Worm (Caenorhabditis elegans): ENCODE measurements around the gene par-5.

par-5 gene

ce11 chrIV:11871083-11871482, 49.4 kb upstream of the par-5 start (continued):
- TF ChIP-seq daf-16 (GFP tag; optimal IDR thresholded peaks at IDR 0.05), result no peak
- TF ChIP-seq daf-16 (tag; optimal IDR thresholded peaks at IDR 0.05), result no peak
- no peak for TF ChIP-seq jun-1 (tag; optimal IDR thresholded peaks at IDR 0.05)
- no peak for TF ChIP-seq lin-15B (tag; optimal IDR thresholded peaks at IDR 0.05)
- no peak for TF ChIP-seq nhr-48 (tag; optimal IDR thresholded peaks at IDR 0.05)
- peak; percentile 67 for TF ChIP-seq rbr-2 (tag; optimal IDR thresholded peaks at IDR 0.05)
- TF ChIP-seq nhr-11 (tag; optimal IDR thresholded peaks at IDR 0.05), result peak; percentile 33
- TF ChIP-seq zfp-2 (tag; optimal IDR thresholded peaks at IDR 0.05), result no peak
- TF ChIP-seq ceh-20 (GFP tag; IDR thresholded peaks at IDR 0.05), result 0 out of 2 replicates have a peak, but pooled peaks have one; percentile 26
- no peak for TF ChIP-seq zag-1 (tag; optimal IDR thresholded peaks at IDR 0.05)
- TF ChIP-seq Y5F2A.4 (GFP tag; optimal IDR thresholded peaks at IDR 0.05), result no peak
- TF ChIP-seq egl-27 (tag; optimal IDR thresholded peaks at IDR 0.05), result no peak
- no peak for TF ChIP-seq daf-8 (GFP tag; IDR thresholded peaks at IDR 0.05)
- TF ChIP-seq dmd-9 (GFP tag; IDR thresholded peaks at IDR 0.05), result no peak
- TF ChIP-seq hlh-30 (tag; optimal IDR thresholded peaks at IDR 0.05; ENCODE audit: insufficient read depth), result peak; percentile 15
- TF ChIP-seq nhr-10 (tag; optimal IDR thresholded peaks at IDR 0.05), result no peak
- no peak for TF ChIP-seq cey-2 (tag; optimal IDR thresholded peaks at IDR 0.05; ENCODE audit: borderline replicate concordance, insufficient read depth)
- TF ChIP-seq ces-1 (GFP tag; optimal IDR thresholded peaks at IDR 0.05), result no peak
- TF ChIP-seq mep-1 (tag; optimal IDR thresholded peaks at IDR 0.05), result peak; percentile 35
- TF ChIP-seq nhr-102 (tag; optimal IDR thresholded peaks at IDR 0.05), result no peak
- TF ChIP-seq T26A8.4 (GFP tag; IDR thresholded peaks at IDR 0.05), result no peak
- TF ChIP-seq F44E2.7 (GFP tag; IDR thresholded peaks at IDR 0.05), result no peak
- TF ChIP-seq madf-9 (GFP tag; conservative IDR thresholded peaks at IDR 0.05), result no peak
- TF ChIP-seq duxl-1 (tag; optimal IDR thresholded peaks at IDR 0.05; ENCODE audit: poor library complexity), result no peak
- no peak for TF ChIP-seq unc-39 (tag; optimal IDR thresholded peaks at IDR 0.05)
- no peak for TF ChIP-seq dve-1 (tag; optimal IDR thresholded peaks at IDR 0.05; ENCODE audit: insufficient read depth)
- no peak for TF ChIP-seq mxl-2 (GFP tag; conservative IDR thresholded peaks at IDR 0.05)
- TF ChIP-seq spr-3 (GFP tag; optimal IDR thresholded peaks at IDR 0.05), result no peak
- TF ChIP-seq ceh-82 (tag; optimal IDR thresholded peaks at IDR 0.05), result no peak
- no peak for TF ChIP-seq unc-62 (GFP tag; optimal IDR thresholded peaks at IDR 0.05 in 1 of 2)
- no peak for TF ChIP-seq unc-62 (tag; optimal IDR thresholded peaks at IDR 0.05)
- no peak for TF ChIP-seq T20F7.1 (GFP tag; optimal IDR thresholded peaks at IDR 0.05)
- TF ChIP-seq F49E8.2 (tag; optimal IDR thresholded peaks at IDR 0.05; ENCODE audit: borderline replicate concordance), result no peak
- TF ChIP-seq ceh-62 (tag; optimal IDR thresholded peaks at IDR 0.05), result no peak
- TF ChIP-seq D1046.2 (GFP tag; IDR thresholded peaks at IDR 0.05), result no peak
- peak in 1 of 2 experiments; percentile 30 for TF ChIP-seq lsy-2 (tag; optimal IDR thresholded peaks at IDR 0.05)
- no peak for TF ChIP-seq aly-2 (tag; optimal IDR thresholded peaks at IDR 0.05)
- TF ChIP-seq ceh-32 (tag; optimal IDR thresholded peaks at IDR 0.05; ENCODE audit: poor library complexity), result no peak
- TF ChIP-seq gei-8 (GFP tag; optimal IDR thresholded peaks at IDR 0.05), result no peak
- no peak for TF ChIP-seq madf-5 (GFP tag; IDR thresholded peaks at IDR 0.05)
- no peak for TF ChIP-seq dmd-8 (GFP tag; IDR thresholded peaks at IDR 0.05)
- no peak for TF ChIP-seq nhr-77 (tag; optimal IDR thresholded peaks at IDR 0.05)
- TF ChIP-seq egl-43 (GFP tag; IDR thresholded peaks at IDR 0.05), result no peak
- no peak for TF ChIP-seq F26F4.8 (GFP tag; conservative IDR thresholded peaks at IDR 0.05)
- TF ChIP-seq daf-12 (tag; optimal IDR thresholded peaks at IDR 0.05), result no peak
- no peak for TF ChIP-seq Y105C5A.15 (GFP tag; IDR thresholded peaks at IDR 0.05)
- no peak for TF ChIP-seq R02D3.7 (tag; optimal IDR thresholded peaks at IDR 0.05)
- TF ChIP-seq zip-11 (GFP tag; IDR thresholded peaks at IDR 0.05), result no peak
- TF ChIP-seq nhr-6 (tag; optimal IDR thresholded peaks at IDR 0.05), result no peak
- TF ChIP-seq ceh-44 (GFP tag; IDR thresholded peaks at IDR 0.05), result no peak
- no peak for TF ChIP-seq nhr-41 (GFP tag; IDR thresholded peaks at IDR 0.05)
- TF ChIP-seq nhr-28 (tag; optimal IDR thresholded peaks at IDR 0.05), result no peak
- TF ChIP-seq tag-97 (GFP tag; IDR thresholded peaks at IDR 0.05), result no peak
